Worm (Caenorhabditis elegans): ENCODE measurements around the gene F21F8.5.

F21F8.5 gene

DNA sequence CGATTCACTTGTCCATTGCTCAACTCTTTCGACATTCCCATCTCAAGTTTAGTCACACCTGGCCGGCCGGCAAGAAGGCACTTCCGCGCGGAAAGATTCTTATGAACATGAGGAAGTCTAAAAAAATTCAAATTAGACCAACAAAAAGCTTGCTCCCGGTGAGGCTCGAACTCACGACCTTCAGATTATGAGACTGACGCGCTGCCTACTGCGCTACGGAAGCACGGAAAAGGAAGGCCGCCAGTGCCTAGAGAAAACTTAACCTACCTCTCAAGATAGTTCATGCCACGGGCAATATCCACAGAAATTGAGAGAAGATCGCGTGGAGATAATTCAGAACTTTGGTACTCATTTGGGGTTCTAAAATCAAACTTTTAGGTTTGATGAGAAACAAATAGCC lies 36.1 kb downstream of the F21F8.5 start (continued):
- TF ChIP-seq F44E2.7 (GFP tag; IDR thresholded peaks at IDR 0.05) (no peak), T20F7.1 (GFP tag; optimal IDR thresholded peaks at IDR 0.05) (no peak), nhr-10 (tag; optimal IDR thresholded peaks at IDR 0.05) (no peak), lir-3 (tag; optimal IDR thresholded peaks at IDR 0.05) (no peak), Y48G9A.11 (GFP tag; IDR thresholded peaks at IDR 0.05) (no peak), nhr-42 (GFP tag; IDR thresholded peaks at IDR 0.05) (no peak), tag-97 (GFP tag; IDR thresholded peaks at IDR 0.05) (no peak), F10B5.3 (tag; optimal IDR thresholded peaks at IDR 0.05) (no peak), lin-13 (GFP tag; optimal IDR thresholded peaks at IDR 0.05) (no peak), pqm-1 (tag; optimal IDR thresholded peaks at IDR 0.05) (no peak), ceh-32 (tag; optimal IDR thresholded peaks at IDR 0.05; ENCODE audit: poor library complexity) (no peak), mdt-29 (GFP tag; IDR thresholded peaks at IDR 0.05) (no peak), ztf-11 (tag; optimal IDR thresholded peaks at IDR 0.05) (no peak), zip-11 (GFP tag; IDR thresholded peaks at IDR 0.05) (no peak), dmd-9 (GFP tag; IDR thresholded peaks at IDR 0.05) (no peak), set-16 (GFP tag; IDR thresholded peaks at IDR 0.05) (no peak), arid-1 (GFP tag; conservative IDR thresholded peaks at IDR 0.05) (no peak), lin-39 (tag; optimal IDR thresholded peaks at IDR 0.05) (no peak), egl-43 (GFP tag; IDR thresholded peaks at IDR 0.05) (peak; percentile 75), nhr-28 (tag; optimal IDR thresholded peaks at IDR 0.05) (no peak), hlh-30 (tag; optimal IDR thresholded peaks at IDR 0.05; ENCODE audit: insufficient read depth) (peak; percentile 0), ZK546.5 (tag; optimal IDR thresholded peaks at IDR 0.05) (no peak), dve-1 (tag; optimal IDR thresholded peaks at IDR 0.05; ENCODE audit: insufficient read depth) (no peak), ceh-44 (GFP tag; IDR thresholded peaks at IDR 0.05) (peak; percentile 53; the same call in 1 of the 2 replicates), snpc-1.2 (GFP tag; IDR thresholded peaks at IDR 0.05) (peak; percentile 32; the same call in 1 of the 2 replicates), php-3 (GFP tag; IDR thresholded peaks at IDR 0.05) (no peak), madf-9 (GFP tag; conservative IDR thresholded peaks at IDR 0.05) (0 out of 2 replicates have a peak, but pooled peaks have one; percentile 35), cey-2 (tag; optimal IDR thresholded peaks at IDR 0.05; ENCODE audit: borderline replicate concordance, insufficient read depth) (no peak), daf-12 (tag; optimal IDR thresholded peaks at IDR 0.05) (no peak), fkh-10 (GFP tag; optimal IDR thresholded peaks at IDR 0.05) (no peak), fos-1 (tag; optimal IDR thresholded peaks at IDR 0.05) (no peak), duxl-1 (tag; optimal IDR thresholded peaks at IDR 0.05; ENCODE audit: poor library complexity) (peak; percentile 6), nhr-111 (GFP tag; optimal IDR thresholded peaks at IDR 0.05) (no peak), madf-5 (GFP tag; IDR thresholded peaks at IDR 0.05) (0 out of 4 replicates have a peak, but pooled peaks have one; percentile 38), ceh-20 (GFP tag; IDR thresholded peaks at IDR 0.05) (no peak), unc-130 (GFP tag; optimal IDR thresholded peaks at IDR 0.05) (no peak), ceh-62 (tag; optimal IDR thresholded peaks at IDR 0.05) (no peak), daf-19 (GFP tag; conservative IDR thresholded peaks at IDR 0.05) (no peak), dmd-8 (GFP tag; IDR thresholded peaks at IDR 0.05) (0 out of 2 replicates have a peak, but pooled peaks have one; percentile 32), nhr-76 (tag; optimal IDR thresholded peaks at IDR 0.05) (no peak), pha-4 (GFP tag; IDR thresholded peaks at IDR 0.05) (no peak), pha-4 (tag; optimal IDR thresholded peaks at IDR 0.05) (no peak), ztf-7 (tag; optimal IDR thresholded peaks at IDR 0.05) (no peak), nhr-48 (tag; optimal IDR thresholded peaks at IDR 0.05) (no peak), zip-2 (tag; optimal IDR thresholded peaks at IDR 0.05) (no peak), lsy-2 (tag; optimal IDR thresholded peaks at IDR 0.05) (no peak)

All from whole organism, L4 larva.